Worm (Caenorhabditis elegans) whole organism, late embryonic: ENCODE data around the gene ZK1248.15.

Experiments used
- C08G9.2 ChIP-seq: sonication (generic microtip); optimal IDR thresholded peaks from 2 replicates; lab custom pipeline; 2016; ENCODE audit warnings: mild to moderate bottlenecking, missing genetic modification characterization, moderate library complexity, missing compliant biosample characterization
- ceh-14 ChIP-seq: sonication (generic microtip); optimal IDR thresholded peaks from 2 replicates; lab custom pipeline; 2016; ENCODE audit warnings: missing genotype, missing genetic modification characterization, missing compliant biosample characterization
- ceh-18 ChIP-seq: sonication (generic microtip); optimal IDR thresholded peaks from 2 replicates; lab custom pipeline; 2016; ENCODE audit warnings: missing genetic modification characterization, missing compliant biosample characterization
- ceh-2 ChIP-seq: sonication (generic microtip); optimal IDR thresholded peaks from 2 replicates; lab custom pipeline; 2016; ENCODE audit warnings: missing genotype, missing genetic modification characterization, missing compliant biosample characterization
- ceh-22 ChIP-seq: sonication (generic microtip); optimal IDR thresholded peaks from 2 replicates; lab custom pipeline; 2017; ENCODE audit warnings: missing biosample characterization, missing genetic modification characterization
- ceh-31 ChIP-seq: sonication (generic microtip); optimal IDR thresholded peaks from 2 replicates; lab custom pipeline; 2016; ENCODE audit warnings: missing genetic modification characterization, missing compliant biosample characterization
- ceh-45 ChIP-seq: fragments of 200-800 bp; sonication (Bioruptor generic); IDR thresholded peaks from 2 replicates; pipeline ENCODE4 v1.3.6; 2022; ENCODE audit warnings: missing genetic modification reagents, missing genetic modification characterization, missing compliant biosample characterization
- che-1 ChIP-seq: sonication (generic microtip); optimal IDR thresholded peaks from 2 replicates; lab custom pipeline; 2016; ENCODE audit warnings: mild to moderate bottlenecking, missing genetic modification characterization, missing compliant biosample characterization
- dmd-4 ChIP-seq: sonication (generic microtip); optimal IDR thresholded peaks from 2 replicates; lab custom pipeline; 2016; ENCODE audit warnings: borderline replicate concordance, missing genetic modification characterization, missing compliant biosample characterization
- dve-1 ChIP-seq: sonication (generic microtip); optimal IDR thresholded peaks from 2 replicates; lab custom pipeline; 2017; ENCODE audit warnings: antibody characterized with exemption, mild to moderate bottlenecking, missing genetic modification characterization, missing compliant biosample characterization
- ets-4 ChIP-seq: sonication (generic microtip); optimal IDR thresholded peaks from 2 replicates; lab custom pipeline; 2016; ENCODE audit warnings: missing genetic modification characterization, missing compliant biosample characterization
- fkh-10 ChIP-seq: fragments of 150-350 bp; optimal IDR thresholded peaks from 2 replicates; lab custom pipeline; 2014; ENCODE audit warnings: missing biosample characterization, missing genetic modification reagents, missing genetic modification characterization
- hlh-30 ChIP-seq: sonication (generic microtip); optimal IDR thresholded peaks from 2 replicates; lab custom pipeline; 2017; ENCODE audit warnings: antibody characterized with exemption, missing genetic modification characterization, missing compliant biosample characterization; ENCODE audit not compliant: insufficient read depth
- hlh-6 ChIP-seq: sonication (generic microtip); optimal IDR thresholded peaks from 2 replicates; lab custom pipeline; 2016; ENCODE audit warnings: missing genotype, missing genetic modification characterization, missing compliant biosample characterization
- hlh-8 ChIP-seq: sonication (generic microtip); optimal IDR thresholded peaks from 2 replicates; lab custom pipeline; 2016; ENCODE audit warnings: missing genotype, missing genetic modification characterization, missing compliant biosample characterization
- lim-6 ChIP-seq: sonication (generic microtip); optimal IDR thresholded peaks from 2 replicates; lab custom pipeline; 2016; ENCODE audit warnings: missing genetic modification characterization, missing compliant biosample characterization
- lin-11 ChIP-seq: fragments of 200-800 bp; sonication (Bioruptor generic); optimal IDR thresholded peaks from 2 replicates; lab custom pipeline; 2018; ENCODE audit warnings: mild to moderate bottlenecking, missing genetic modification characterization, missing compliant biosample characterization
- madf-2 ChIP-seq: sonication (generic microtip); optimal IDR thresholded peaks from 2 replicates; lab custom pipeline; 2017; ENCODE audit warnings: missing genetic modification characterization, missing compliant biosample characterization
- mec-3 ChIP-seq: sonication (generic microtip); optimal IDR thresholded peaks from 2 replicates; lab custom pipeline; 2016; ENCODE audit warnings: borderline replicate concordance, missing genetic modification characterization, missing compliant biosample characterization
- nfya-1 ChIP-seq: sonication (generic microtip); optimal IDR thresholded peaks from 2 replicates; lab custom pipeline; 2017; ENCODE audit warnings: missing genetic modification characterization, mild to moderate bottlenecking, missing compliant biosample characterization, antibody characterized with exemption, moderate library complexity
- nhr-232 ChIP-seq: sonication (generic microtip); optimal IDR thresholded peaks from 2 replicates; lab custom pipeline; 2016; ENCODE audit warnings: missing genetic modification characterization, missing compliant biosample characterization
- npax-4 ChIP-seq: sonication (generic microtip); optimal IDR thresholded peaks from 2 replicates; lab custom pipeline; 2016; ENCODE audit warnings: missing genetic modification characterization, missing compliant biosample characterization
- odd-2 ChIP-seq: sonication (generic microtip); optimal IDR thresholded peaks from 2 replicates; lab custom pipeline; 2017; ENCODE audit warnings: antibody characterized with exemption, mild to moderate bottlenecking, missing genetic modification characterization, missing compliant biosample characterization
- pat-9 ChIP-seq: fragments of 200-800 bp; sonication (Bioruptor generic); optimal IDR thresholded peaks from 2 replicates; lab custom pipeline; 2018; ENCODE audit warnings: mild to moderate bottlenecking, missing genetic modification characterization, moderate library complexity, missing compliant biosample characterization
- pax-1 ChIP-seq: fragments of 150-350 bp; optimal IDR thresholded peaks from 2 replicates; lab custom pipeline; 2014; ENCODE audit warnings: missing biosample characterization, missing genetic modification characterization
- pha-2 ChIP-seq: sonication (generic microtip); optimal IDR thresholded peaks from 2 replicates; lab custom pipeline; 2017; ENCODE audit warnings: mild to moderate bottlenecking, missing genetic modification characterization, missing compliant biosample characterization
- pha-4 ChIP-seq: fragments of 150-350 bp; optimal IDR thresholded peaks from 2 replicates; lab custom pipeline; 2018; ENCODE audit warnings: missing biosample characterization, missing genetic modification reagents, missing genetic modification characterization
- ref-2 ChIP-seq: sonication (generic microtip); optimal IDR thresholded peaks from 2 replicates; lab custom pipeline; 2016; ENCODE audit warnings: missing genetic modification characterization, missing compliant biosample characterization
- rnt-1 ChIP-seq: sonication (generic microtip); optimal IDR thresholded peaks from 2 replicates; lab custom pipeline; 2016; ENCODE audit warnings: missing genetic modification characterization, missing compliant biosample characterization
- sox-2 ChIP-seq: fragments of 200-800 bp; sonication (Bioruptor generic); IDR thresholded peaks from 2 replicates; pipeline ENCODE4 v1.3.6; 2022; ENCODE audit warnings: missing genetic modification reagents, missing genetic modification characterization, missing compliant biosample characterization
- sox-4 ChIP-seq: sonication (generic microtip); optimal IDR thresholded peaks from 2 replicates; lab custom pipeline; 2017; ENCODE audit warnings: mild to moderate bottlenecking, missing genetic modification characterization, inconsistent platforms, missing compliant biosample characterization
- tbx-7 ChIP-seq: sonication (generic microtip); optimal IDR thresholded peaks from 2 replicates; lab custom pipeline; 2016; ENCODE audit warnings: missing genotype, missing genetic modification characterization, missing compliant biosample characterization
- ttx-3 ChIP-seq: sonication (generic microtip); optimal IDR thresholded peaks from 2 replicates; lab custom pipeline; 2016; ENCODE audit warnings: missing genetic modification reagents, missing genetic modification characterization, missing compliant biosample characterization
- unc-42 ChIP-seq: sonication (generic microtip); optimal IDR thresholded peaks from 2 replicates; lab custom pipeline; 2016; ENCODE audit warnings: missing genotype, missing genetic modification characterization, missing compliant biosample characterization
- unc-55 ChIP-seq: sonication (generic microtip); optimal IDR thresholded peaks from 2 replicates; lab custom pipeline; 2017; ENCODE audit warnings: missing biosample characterization, missing genetic modification reagents, missing genetic modification characterization
- zip-5 ChIP-seq: sonication (generic microtip); optimal IDR thresholded peaks from 2 replicates; lab custom pipeline; 2016; ENCODE audit warnings: missing genetic modification characterization, missing compliant biosample characterization

ZK1248.15 gene

ce11 chrII:5844694-5845129 lies 6.4 kb upstream of the ZK1248.15 start (continued):
- peak; percentile 82 for TF ChIP-seq pha-2 (tag; lab: Kevin White, UChicago)
- peak; percentile 32 for TF ChIP-seq sox-2 (GFP tag; lab: Robert Waterston, UW)
- peak; percentile 59 for TF ChIP-seq mec-3 (tag; lab: Kevin White, UChicago)
- TF ChIP-seq hlh-6 (tag; lab: Kevin White, UChicago), result peak; percentile 65
- peak; percentile 99 for TF ChIP-seq unc-42 (tag; lab: Kevin White, UChicago)
- TF ChIP-seq nhr-232, result peak; percentile 46
- TF ChIP-seq hlh-30, result peak; percentile 60
- TF ChIP-seq fkh-10 (GFP tag; lab: Kevin White, UChicago), result peak; percentile 73
- TF ChIP-seq odd-2 (tag; lab: Kevin White, UChicago), result no peak
- peak; percentile 66 for TF ChIP-seq che-1 (tag; lab: Kevin White, UChicago)
- peak; percentile 79 for TF ChIP-seq unc-55 (GFP tag; lab: Kevin White, UChicago)
- peak; percentile 91 for TF ChIP-seq pax-1 (tag; lab: Kevin White, UChicago)
- peak; percentile 92 for TF ChIP-seq nfya-1 (tag; lab: Kevin White, UChicago)
- peak; percentile 77 for TF ChIP-seq lim-6 (tag; lab: Kevin White, UChicago)
- TF ChIP-seq lin-11, result peak; percentile 63
- peak; percentile 81 for TF ChIP-seq sox-4 (tag; lab: Kevin White, UChicago)
- peak; percentile 99 for TF ChIP-seq dve-1
- peak; percentile 76 for TF ChIP-seq hlh-8 (tag; lab: Kevin White, UChicago)
- TF ChIP-seq ceh-45 (GFP tag; lab: Robert Waterston, UW), result no peak
- TF ChIP-seq madf-2, result peak; percentile 81
- peak; percentile 94 for TF ChIP-seq ceh-14
- TF ChIP-seq dmd-4 (tag; lab: Kevin White, UChicago), result peak; percentile 66
- peak; percentile 95 for TF ChIP-seq ceh-31 (tag; lab: Kevin White, UChicago)
- peak; percentile 32 for TF ChIP-seq zip-5 (tag; lab: Kevin White, UChicago)

ce11 chrII:5841866-5842265 lies 3.5 kb upstream of the ZK1248.15 start, which contains the start of gene nep-25:
nep-25 (plus strand) TSS chrII:5842240.
- TF ChIP-seq ref-2 (tag; lab: Kevin White, UChicago) (no peak), ttx-3 (no peak), rnt-1 (tag; lab: Kevin White, UChicago) (no peak), unc-42 (tag; lab: Kevin White, UChicago) (no peak), ceh-2 (no peak), ceh-22 (tag; lab: Kevin White, UChicago) (no peak), pat-9 (tag; lab: Kevin White, UChicago) (no peak), pha-4 (tag; lab: Kevin White, UChicago) (no peak), tbx-7 (tag; lab: Kevin White, UChicago) (no peak), npax-4 (tag; lab: Kevin White, UChicago) (no peak)

ce11 chrII:5841053-5841547 lies 2.7 kb upstream of the ZK1248.15 start, which contains the start of gene lec-5:
lec-5 (minus strand) TSS chrII:5841103.
- peak; percentile 68 for TF ChIP-seq ceh-18
- TF ChIP-seq rnt-1 (tag; lab: Kevin White, UChicago), result peak; percentile 54
- no peak for TF ChIP-seq C08G9.2 (tag; lab: Kevin White, UChicago)

ce11 chrII:5839227-5839626 lies 874 bp upstream of the ZK1248.15 start, which contains the start of gene ZK1248.19:
ZK1248.19 (minus strand) TSS chrII:5839414.
- TF ChIP-seq nfya-1 (tag; lab: Kevin White, UChicago), result peak; percentile 28
- TF ChIP-seq ets-4 (tag; lab: Kevin White, UChicago), result no peak
